Worm (Caenorhabditis elegans) whole organism, L1 larva: Measurements from ENCODE around the gene W05B10.6.

Source experiments
- C16A3.4 ChIP-seq: fragments of 150-350 bp; optimal IDR thresholded peaks from 2 replicates; lab custom pipeline; 2014; ENCODE audit warnings: missing biosample characterization, missing genetic modification characterization
- F16B12.6 ChIP-seq: fragments of 150-350 bp; optimal IDR thresholded peaks from 2 replicates; lab custom pipeline; 2014; ENCODE audit warnings: missing biosample characterization, missing genetic modification characterization
- Y116A8C.19 ChIP-seq: sonication (generic microtip); optimal IDR thresholded peaks from 2 replicates; lab custom pipeline; 2016; ENCODE audit warnings: missing compliant biosample characterization, missing genetic modification characterization, borderline replicate concordance
- aha-1 ChIP-seq: fragments of 150-350 bp; optimal IDR thresholded peaks from 2 replicates; lab custom pipeline; 2014; ENCODE audit warnings: missing biosample characterization, missing genetic modification characterization
- ama-1 ChIP-seq: fragments of 150-350 bp; optimal IDR thresholded peaks from 2 replicates; lab custom pipeline; 2014
- ceh-63 ChIP-seq: fragments of 200-800 bp; sonication (Bioruptor generic); optimal IDR thresholded peaks from 2 replicates; lab custom pipeline; 2018; ENCODE audit warnings: mild to moderate bottlenecking, missing genetic modification characterization, missing compliant biosample characterization
- ceh-8 ChIP-seq: fragments of 200-800 bp; sonication (Bioruptor generic); optimal IDR thresholded peaks from 2 replicates; lab custom pipeline; 2018; ENCODE audit warnings: mild to moderate bottlenecking, missing genetic modification characterization, moderate library complexity, missing compliant biosample characterization
- ceh-82 ChIP-seq, 3 experiments: fragments of 150-350 bp in 1 of 3; sonication (generic microtip) in 2 of 3; optimal IDR thresholded peaks; 2 replicates each; lab custom pipeline; 2014 to 2017; ENCODE audit warnings: missing biosample characterization in 3 of 3, missing genetic modification characterization in 3 of 3
- dpl-1 ChIP-seq, 3 experiments: fragments of 150-350 bp in 2 of 3; sonication (generic microtip) in 1 of 3; optimal IDR thresholded peaks; 2 replicates each; lab custom pipeline; 2014 to 2017; ENCODE audit warnings: missing biosample characterization in 3 of 3, missing genetic modification characterization in 3 of 3, missing genetic modification reagents in 3 of 3
- dsc-1 ChIP-seq: sonication (generic microtip); optimal IDR thresholded peaks from 2 replicates; lab custom pipeline; 2016; ENCODE audit warnings: mild to moderate bottlenecking, missing genetic modification characterization, missing compliant biosample characterization
- efl-1 ChIP-seq, 4 experiments: fragments of 150-350 bp; optimal IDR thresholded peaks in 3 of 4; peaks in 1 of 4; 1 replicate in 1 of 4; 2 replicates in 3 of 4; lab custom pipeline; 2014; ENCODE audit warnings: missing biosample characterization in 2 of 4, missing genetic modification characterization in 2 of 4, missing genetic modification reagents in 2 of 4
- egl-13 ChIP-seq: sonication (generic microtip); optimal IDR thresholded peaks from 2 replicates; lab custom pipeline; 2016; ENCODE audit warnings: missing genotype, missing genetic modification reagents, missing genetic modification characterization, missing compliant biosample characterization
- elt-3 ChIP-seq, 6 experiments: fragments of 150-350 bp in 1 of 6; sonication (generic microtip); optimal IDR thresholded peaks; 2 replicates each; lab custom pipeline; 2017 to 2018; ENCODE audit warnings: missing biosample characterization in 6 of 6, missing genetic modification characterization in 6 of 6, inconsistent platforms in 1 of 6
- fkh-4 ChIP-seq: sonication (generic microtip); optimal IDR thresholded peaks from 2 replicates; lab custom pipeline; 2016; ENCODE audit warnings: missing compliant biosample characterization, missing genetic modification characterization, borderline replicate concordance
- fkh-8 ChIP-seq: sonication (generic microtip); optimal IDR thresholded peaks from 2 replicates; lab custom pipeline; 2016; ENCODE audit warnings: mild to moderate bottlenecking, missing genetic modification characterization, missing compliant biosample characterization
- fos-1 ChIP-seq: fragments of 150-350 bp; optimal IDR thresholded peaks from 2 replicates; lab custom pipeline; 2014; ENCODE audit warnings: missing biosample characterization, missing genetic modification characterization
- irx-1 ChIP-seq: sonication (generic microtip); optimal IDR thresholded peaks from 2 replicates; lab custom pipeline; 2016; ENCODE audit warnings: missing genetic modification characterization, missing compliant biosample characterization
- isw-1 ChIP-seq: fragments of 200-800 bp; sonication (Bioruptor generic); IDR thresholded peaks from 2 replicates; pipeline ENCODE4 v1.3.6; 2022; ENCODE audit warnings: missing genetic modification characterization, missing compliant biosample characterization
- lin-14 ChIP-seq: fragments of 200-800 bp; sonication (Bioruptor generic); optimal IDR thresholded peaks from 2 replicates; lab custom pipeline; 2018; ENCODE audit warnings: mild to moderate bottlenecking, missing genetic modification characterization, moderate library complexity, missing compliant biosample characterization
- lir-3 ChIP-seq: sonication (generic microtip); optimal IDR thresholded peaks from 2 replicates; lab custom pipeline; 2016; ENCODE audit warnings: mild to moderate bottlenecking, missing genetic modification characterization, moderate library complexity, missing compliant biosample characterization; ENCODE audit not compliant: poor library complexity
- mef-2 ChIP-seq: fragments of 150-350 bp; optimal IDR thresholded peaks from 2 replicates; lab custom pipeline; 2014; ENCODE audit warnings: missing biosample characterization, missing genetic modification characterization
- nhr-11 ChIP-seq: fragments of 150-350 bp; optimal IDR thresholded peaks from 2 replicates; lab custom pipeline; 2014; ENCODE audit warnings: missing biosample characterization, missing genetic modification characterization
- nhr-12 ChIP-seq: sonication (generic microtip); optimal IDR thresholded peaks from 2 replicates; lab custom pipeline; 2017; ENCODE audit warnings: missing biosample characterization, missing genetic modification characterization
- nhr-19 ChIP-seq: fragments of 200-800 bp; sonication (Bioruptor generic); conservative IDR thresholded peaks from 2 replicates; pipeline ENCODE4 v1.3.6; 2022; ENCODE audit warnings: missing genetic modification characterization, missing compliant biosample characterization
- nhr-20 ChIP-seq: sonication (generic microtip); optimal IDR thresholded peaks from 2 replicates; lab custom pipeline; 2016; ENCODE audit warnings: mild to moderate bottlenecking, missing genetic modification characterization, missing compliant biosample characterization
- nhr-28 ChIP-seq: fragments of 150-350 bp; optimal IDR thresholded peaks from 2 replicates; lab custom pipeline; 2014; ENCODE audit warnings: missing biosample characterization, missing genetic modification characterization
- nhr-71 ChIP-seq: sonication (generic microtip); optimal IDR thresholded peaks from 2 replicates; lab custom pipeline; 2016; ENCODE audit warnings: mild to moderate bottlenecking, missing genetic modification characterization, moderate library complexity, missing compliant biosample characterization
- nhr-76 ChIP-seq: sonication (generic microtip); optimal IDR thresholded peaks from 2 replicates; lab custom pipeline; 2017; ENCODE audit warnings: missing biosample characterization, missing genetic modification characterization
- nhr-84 ChIP-seq: sonication (generic microtip); optimal IDR thresholded peaks from 2 replicates; lab custom pipeline; 2017; ENCODE audit warnings: missing biosample characterization, missing genetic modification characterization
- pag-3 ChIP-seq: sonication (generic microtip); optimal IDR thresholded peaks from 2 replicates; lab custom pipeline; 2017; ENCODE audit warnings: missing genetic modification characterization, mild to moderate bottlenecking, missing compliant biosample characterization, antibody characterized with exemption, borderline replicate concordance; ENCODE audit not compliant: insufficient read depth
- pax-3 ChIP-seq: fragments of 200-800 bp; sonication (Bioruptor generic); optimal IDR thresholded peaks from 2 replicates; lab custom pipeline; 2018; ENCODE audit warnings: mild to moderate bottlenecking, missing genetic modification characterization, moderate library complexity, missing compliant biosample characterization
- pqm-1 ChIP-seq: sonication (generic microtip); optimal IDR thresholded peaks from 3 replicates; lab custom pipeline; 2017; ENCODE audit warnings: missing biosample characterization, missing genetic modification characterization
- skn-1 ChIP-seq: fragments of 150-350 bp; optimal IDR thresholded peaks from 2 replicates; lab custom pipeline; 2014; ENCODE audit warnings: missing biosample characterization, missing genetic modification characterization
- snpc-4 ChIP-seq: fragments of 150-350 bp; optimal IDR thresholded peaks from 2 replicates; lab custom pipeline; 2014; ENCODE audit warnings: missing biosample characterization, missing genetic modification characterization
- swsn-7 ChIP-seq: sonication (generic microtip); optimal IDR thresholded peaks from 2 replicates; lab custom pipeline; 2016; ENCODE audit warnings: missing genetic modification characterization, missing compliant biosample characterization
- tbx-2 ChIP-seq: sonication (generic microtip); optimal IDR thresholded peaks from 2 replicates; lab custom pipeline; 2016; ENCODE audit warnings: missing genetic modification characterization, missing compliant biosample characterization
- tlp-1 ChIP-seq: fragments of 150-350 bp; optimal IDR thresholded peaks from 2 replicates; lab custom pipeline; 2014; ENCODE audit warnings: missing biosample characterization, missing genetic modification characterization
- unc-130 ChIP-seq: fragments of 150-350 bp; optimal IDR thresholded peaks from 2 replicates; lab custom pipeline; 2017; ENCODE audit warnings: missing biosample characterization, missing genetic modification characterization, inconsistent platforms
- unc-30 ChIP-seq: sonication (generic microtip); optimal IDR thresholded peaks from 2 replicates; lab custom pipeline; 2017; ENCODE audit warnings: missing biosample characterization, missing genetic modification characterization
- unc-62 ChIP-seq: fragments of 150-350 bp; optimal IDR thresholded peaks from 2 replicates; lab custom pipeline; 2014; ENCODE audit warnings: missing biosample characterization, missing genetic modification reagents, missing genetic modification characterization

The W05B10.6 gene

DNA sequence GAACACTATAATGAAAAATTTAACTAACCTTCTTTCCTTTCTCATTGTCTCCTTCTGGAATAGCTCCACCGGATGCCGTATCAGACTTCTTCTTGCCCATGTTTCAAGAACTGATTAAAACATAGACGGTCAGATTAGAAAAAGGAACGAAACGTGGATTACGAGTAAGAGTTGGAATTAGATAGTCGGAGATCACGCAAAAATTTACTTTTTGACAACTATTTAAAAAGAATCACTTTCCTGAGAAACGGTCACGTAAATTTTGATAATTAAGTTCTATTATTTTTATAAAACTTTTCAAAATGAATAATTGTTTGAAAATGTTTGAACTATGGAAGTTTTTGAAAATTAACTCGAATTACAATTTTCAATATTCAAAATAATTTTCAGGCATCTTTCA lies 45.9 kb downstream of the W05B10.6 start, which contains the start of gene cyc-2.2:
cyc-2.2 (minus strand) TSS at position 101 of the 400 bp plus-strand sequence.
- TF ChIP-seq tbx-2 (tag; lab: Kevin White, UChicago) (no peak), fkh-8 (tag; lab: Kevin White, UChicago) (no peak), ceh-8 (GFP tag; lab: Kevin White, UChicago) (no peak), unc-130 (no peak), isw-1 (GFP tag; lab: Robert Waterston, UW) (no peak), ceh-82 (tag; optimal IDR thresholded peaks at IDR 0.05; lab: Kevin White, UChicago) (no peak), lir-3 (no peak), swsn-7 (tag; lab: Kevin White, UChicago) (no peak), aha-1 (no peak), nhr-71 (tag; lab: Kevin White, UChicago) (no peak), efl-1 (optimal IDR thresholded peaks at IDR 0.05; lab: Kevin White, UChicago) (no peak), efl-1 (GFP tag; optimal IDR thresholded peaks at IDR 0.05 in 1 of 2; lab: Kevin White, UChicago) (no peak), unc-30 (tag; lab: Kevin White, UChicago) (no peak)
- TF ChIP-seq, all 84 proteins: peak for 0

DNA sequence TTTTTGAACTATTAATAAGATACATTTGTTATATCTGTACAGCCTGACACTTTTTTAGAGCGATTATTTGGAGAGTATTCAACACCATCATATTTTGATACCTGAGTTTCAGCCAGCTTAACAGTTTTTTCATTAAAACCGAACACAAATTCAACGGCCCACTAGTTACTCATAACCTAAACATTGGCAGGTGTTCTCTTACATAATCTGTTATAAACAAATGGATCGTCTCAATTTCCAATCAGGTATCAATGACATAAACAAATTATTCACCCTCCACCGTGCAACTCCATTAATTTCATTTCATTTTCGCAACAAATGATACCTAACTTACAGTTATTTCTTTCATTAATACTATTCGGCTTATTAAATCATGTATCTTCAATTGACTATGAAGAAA lies 47.0 kb downstream of the W05B10.6 start, which contains the start of gene cubn-1:
cubn-1 (plus strand) TSS at position 301 of the 400 bp plus-strand sequence.
- TF ChIP-seq nhr-76 (tag; lab: Kevin White, UChicago) = no peak
- TF ChIP-seq nhr-84 = no peak
- no peak for TF ChIP-seq aha-1
- TF ChIP-seq skn-1 (tag; lab: Kevin White, UChicago) = no peak
- TF ChIP-seq unc-62 (GFP tag; lab: Kevin White, UChicago) = no peak
- TF ChIP-seq tbx-2 (tag; lab: Kevin White, UChicago) = no peak
- TF ChIP-seq fkh-8 (tag; lab: Kevin White, UChicago) = no peak
- no peak for TF ChIP-seq snpc-4 (tag; lab: Kevin White, UChicago)
- no peak for TF ChIP-seq tlp-1 (tag; lab: Kevin White, UChicago)
- no peak for TF ChIP-seq nhr-12 (tag; lab: Kevin White, UChicago)
- no peak for TF ChIP-seq dpl-1 (GFP tag; optimal IDR thresholded peaks at IDR 0.05; lab: Kevin White, UChicago)
- TF ChIP-seq C16A3.4 = no peak
- no peak for TF ChIP-seq Y116A8C.19 (tag; lab: Kevin White, UChicago)
- TF ChIP-seq pqm-1 (tag; lab: Kevin White, UChicago) = no peak
- TF ChIP-seq ceh-63 = no peak

DNA sequence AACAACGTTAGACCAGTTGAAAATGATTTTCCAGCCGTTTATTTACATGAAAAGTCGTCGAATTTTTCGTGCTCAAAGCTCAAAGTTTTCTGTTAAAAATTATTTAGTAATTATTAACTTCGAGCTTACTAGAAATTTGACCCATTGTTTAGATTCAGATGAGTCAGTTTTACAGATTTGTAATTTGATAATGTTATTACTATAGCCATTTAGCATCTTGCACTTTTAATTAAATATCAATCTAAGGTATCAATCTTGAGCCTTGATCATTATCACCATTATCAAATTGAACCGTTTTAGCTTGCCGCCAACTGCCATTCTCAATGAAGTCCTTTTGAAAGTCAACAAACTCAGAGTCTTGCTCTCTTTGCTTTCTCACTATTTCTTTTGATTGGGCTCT lies 48.5 kb downstream of the W05B10.6 start, which contains the start of gene ZC116.1:
ZC116.1 (plus strand) TSS at position 301 of the 400 bp plus-strand sequence.
- no peak for TF ChIP-seq swsn-7 (tag; lab: Kevin White, UChicago)
- TF ChIP-seq dsc-1 (tag; lab: Kevin White, UChicago) = no peak
- no peak for TF ChIP-seq pag-3 (tag; lab: Kevin White, UChicago)
- no peak for TF ChIP-seq Y116A8C.19 (tag; lab: Kevin White, UChicago)
- no peak for TF ChIP-seq nhr-11
- no peak for TF ChIP-seq efl-1 (optimal IDR thresholded peaks at IDR 0.05; lab: Kevin White, UChicago)
- no peak for TF ChIP-seq efl-1 (GFP tag; optimal IDR thresholded peaks at IDR 0.05 in 1 of 2; lab: Kevin White, UChicago)
- TF ChIP-seq ama-1 (lab: Kevin White, UChicago) = no peak
- no peak for TF ChIP-seq fos-1
- TF ChIP-seq dpl-1 (GFP tag; optimal IDR thresholded peaks at IDR 0.05; lab: Kevin White, UChicago) = no peak
- TF ChIP-seq C16A3.4 = no peak
- no peak for TF ChIP-seq nhr-20 (tag; lab: Kevin White, UChicago)
- no peak for TF ChIP-seq unc-62 (GFP tag; lab: Kevin White, UChicago)

DNA sequence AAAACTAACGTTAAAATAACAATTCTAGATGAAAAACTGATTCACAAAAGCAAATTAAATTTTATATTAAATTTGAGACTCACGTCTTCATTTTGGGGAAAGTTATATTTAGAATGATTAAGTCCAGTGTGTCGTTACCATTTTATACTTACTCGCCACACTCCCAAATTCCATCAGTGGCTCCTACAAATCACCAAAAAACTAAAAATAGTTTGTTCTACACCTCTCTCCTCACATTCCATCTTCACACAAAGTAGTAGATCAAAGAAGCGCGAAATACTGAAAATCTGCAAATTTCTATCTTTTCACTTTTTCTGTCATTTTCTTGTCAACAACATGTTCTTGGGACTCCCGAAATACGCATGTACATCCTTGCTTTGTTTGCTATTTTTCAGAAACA lies 49.2 kb downstream of the W05B10.6 start, which contains the start of gene ZC116.5:
ZC116.5 (minus strand) TSS at position 101 of the 400 bp plus-strand sequence.
- TF ChIP-seq fkh-4 (no peak), irx-1 (tag; lab: Kevin White, UChicago) (no peak), nhr-28 (tag; lab: Kevin White, UChicago) (no peak), F16B12.6 (tag; lab: Kevin White, UChicago) (no peak), pax-3 (tag; lab: Kevin White, UChicago) (no peak), egl-13 (no peak), lin-14 (no peak), skn-1 (tag; lab: Kevin White, UChicago) (no peak), nhr-19 (GFP tag; lab: Robert Waterston, UW) (no peak), mef-2 (tag; lab: Kevin White, UChicago) (no peak), ceh-63 (no peak), elt-3 (tag; optimal IDR thresholded peaks at IDR 0.05; lab: Kevin White, UChicago) (no peak), dsc-1 (tag; lab: Kevin White, UChicago) (no peak)
